Worm (Caenorhabditis elegans) whole organism, L2 larva: ENCODE data around the gene piga-1.
A peak's percentile ranks its signal among the peaks of the same experiment; 100 is the strongest.

ENCODE experiments used
- F13H6.1 ChIP-seq: sonication (generic microtip); optimal IDR thresholded peaks from 2 replicates; lab custom pipeline; 2016; ENCODE audit warnings: missing genetic modification characterization, missing compliant biosample characterization
- Y55F3AM.14 ChIP-seq: fragments of 200-800 bp; sonication (Bioruptor generic); optimal IDR thresholded peaks from 2 replicates; lab custom pipeline; 2018; ENCODE audit warnings: mild to moderate bottlenecking, missing genetic modification characterization, missing compliant biosample characterization
- ZK546.5 ChIP-seq: sonication (generic microtip); optimal IDR thresholded peaks from 2 replicates; lab custom pipeline; 2017; ENCODE audit warnings: missing biosample characterization, missing genetic modification characterization
- alr-1 ChIP-seq: fragments of 150-350 bp; optimal IDR thresholded peaks from 2 replicates; lab custom pipeline; 2014; ENCODE audit warnings: missing biosample characterization, missing genetic modification characterization
- ama-1 ChIP-seq: fragments of 150-350 bp; optimal IDR thresholded peaks from 2 replicates; lab custom pipeline; 2018; ENCODE audit warnings: inconsistent platforms
- blmp-1 ChIP-seq: sonication (generic microtip); optimal IDR thresholded peaks from 2 replicates; lab custom pipeline; 2017; ENCODE audit warnings: missing genetic modification characterization, mild to moderate bottlenecking, missing compliant biosample characterization, antibody characterized with exemption, moderate library complexity; ENCODE audit not compliant: insufficient read depth
- ceh-16 ChIP-seq: fragments of 150-350 bp; optimal IDR thresholded peaks from 2 replicates; lab custom pipeline; 2014; ENCODE audit warnings: missing biosample characterization, missing genetic modification characterization
- crh-2 ChIP-seq: sonication (generic microtip); optimal IDR thresholded peaks from 2 replicates; lab custom pipeline; 2017; ENCODE audit warnings: missing biosample characterization, missing genetic modification characterization
- elt-1 ChIP-seq: fragments of 150-350 bp; optimal IDR thresholded peaks from 2 replicates; lab custom pipeline; 2014; ENCODE audit warnings: missing biosample characterization, missing genetic modification characterization
- elt-3 ChIP-seq: sonication (generic microtip); optimal IDR thresholded peaks from 2 replicates; lab custom pipeline; 2017; ENCODE audit warnings: missing biosample characterization, missing genetic modification characterization
- fos-1 ChIP-seq: fragments of 150-350 bp; optimal IDR thresholded peaks from 2 replicates; lab custom pipeline; 2014; ENCODE audit warnings: missing biosample characterization, missing genetic modification characterization
- gmeb-1 ChIP-seq: fragments of 150-350 bp; optimal IDR thresholded peaks from 2 replicates; lab custom pipeline; 2014; ENCODE audit warnings: missing biosample characterization, missing genetic modification characterization
- lin-11 ChIP-seq: fragments of 150-350 bp; sonication (generic microtip); optimal IDR thresholded peaks from 2 replicates; lab custom pipeline; 2014; ENCODE audit warnings: missing biosample characterization, missing genetic modification characterization, inconsistent platforms, mixed read lengths
- lin-13 ChIP-seq: fragments of 150-350 bp; optimal IDR thresholded peaks from 2 replicates; lab custom pipeline; 2014; ENCODE audit warnings: missing biosample characterization, missing genetic modification reagents, missing genetic modification characterization
- lsy-2 ChIP-seq, 2 experiments: fragments of 150-350 bp in 1 of 2; sonication (generic microtip) in 1 of 2; optimal IDR thresholded peaks; 2 replicates each; lab custom pipeline; 2014 to 2017; ENCODE audit warnings: missing biosample characterization in 2 of 2, missing genetic modification characterization in 2 of 2
- mbf-1 ChIP-seq: sonication (generic microtip); optimal IDR thresholded peaks from 2 replicates; lab custom pipeline; 2017; ENCODE audit warnings: missing biosample characterization, missing genetic modification characterization
- mdl-1 ChIP-seq, 2 experiments: fragments of 150-350 bp in 1 of 2; sonication (generic microtip) in 1 of 2; optimal IDR thresholded peaks; 2 replicates each; lab custom pipeline; 2017; ENCODE audit warnings: missing biosample characterization in 2 of 2, missing genetic modification characterization in 2 of 2
- nhr-10 ChIP-seq: sonication (generic microtip); optimal IDR thresholded peaks from 2 replicates; lab custom pipeline; 2017; ENCODE audit warnings: missing biosample characterization, missing genetic modification characterization
- nhr-11 ChIP-seq: fragments of 150-350 bp; optimal IDR thresholded peaks from 2 replicates; lab custom pipeline; 2014; ENCODE audit warnings: missing biosample characterization, missing genetic modification characterization
- nhr-12 ChIP-seq: fragments of 150-350 bp; optimal IDR thresholded peaks from 2 replicates; lab custom pipeline; 2014; ENCODE audit warnings: missing biosample characterization, missing genetic modification characterization
- nhr-129 ChIP-seq: fragments of 150-350 bp; optimal IDR thresholded peaks from 2 replicates; lab custom pipeline; 2014; ENCODE audit warnings: missing biosample characterization, missing genetic modification characterization
- nhr-21 ChIP-seq: fragments of 150-350 bp; optimal IDR thresholded peaks from 2 replicates; lab custom pipeline; 2014; ENCODE audit warnings: missing biosample characterization, missing genetic modification characterization
- nhr-23 ChIP-seq: fragments of 150-350 bp; optimal IDR thresholded peaks from 2 replicates; lab custom pipeline; 2014; ENCODE audit warnings: missing biosample characterization, missing genetic modification reagents, missing genetic modification characterization
- nhr-237 ChIP-seq: fragments of 150-350 bp; optimal IDR thresholded peaks from 2 replicates; lab custom pipeline; 2014; ENCODE audit warnings: missing biosample characterization, missing genetic modification characterization
- nhr-6 ChIP-seq: fragments of 150-350 bp; optimal IDR thresholded peaks from 2 replicates; lab custom pipeline; 2014; ENCODE audit warnings: missing biosample characterization, missing genetic modification characterization
- nhr-77 ChIP-seq: fragments of 150-350 bp; optimal IDR thresholded peaks from 2 replicates; lab custom pipeline; 2014; ENCODE audit warnings: missing biosample characterization, missing genetic modification characterization
- peb-1 ChIP-seq: fragments of 150-350 bp; optimal IDR thresholded peaks from 2 replicates; lab custom pipeline; 2014; ENCODE audit warnings: missing biosample characterization, missing genetic modification characterization
- sem-4 ChIP-seq: fragments of 150-350 bp; optimal IDR thresholded peaks from 2 replicates; lab custom pipeline; 2014; ENCODE audit warnings: missing biosample characterization, missing genetic modification reagents, missing genetic modification characterization
- skn-1 ChIP-seq: sonication (generic microtip); optimal IDR thresholded peaks from 2 replicates; lab custom pipeline; 2017; ENCODE audit warnings: missing biosample characterization, missing genetic modification characterization
- sma-3 ChIP-seq: sonication (generic microtip); optimal IDR thresholded peaks from 2 replicates; lab custom pipeline; 2016; ENCODE audit warnings: missing genetic modification reagents, missing genetic modification characterization, missing compliant biosample characterization
- sma-9 ChIP-seq, 2 experiments: fragments of 150-350 bp in 1 of 2; sonication (generic microtip) in 1 of 2; optimal IDR thresholded peaks; 2 replicates each; lab custom pipeline; 2014 to 2016; ENCODE audit warnings: missing genetic modification characterization in 2 of 2, mild to moderate bottlenecking in 1 of 2, missing biosample characterization in 1 of 2, missing compliant biosample characterization in 1 of 2, missing genetic modification reagents in 1 of 2, moderate library complexity in 1 of 2
- snpc-4 ChIP-seq: fragments of 150-350 bp; optimal IDR thresholded peaks from 2 replicates; lab custom pipeline; 2014; ENCODE audit warnings: missing biosample characterization, missing genetic modification characterization
- unc-62 ChIP-seq: fragments of 150-350 bp; optimal IDR thresholded peaks from 2 replicates; lab custom pipeline; 2014; ENCODE audit warnings: missing biosample characterization, missing genetic modification reagents, missing genetic modification characterization
- zag-1 ChIP-seq: fragments of 150-350 bp; optimal IDR thresholded peaks from 2 replicates; lab custom pipeline; 2014; ENCODE audit warnings: missing biosample characterization, missing genetic modification characterization
- ztf-1 ChIP-seq: fragments of 200-800 bp; sonication (Bioruptor generic); conservative IDR thresholded peaks from 2 replicates; pipeline ENCODE4 v1.3.6; 2022; ENCODE audit warnings: missing genetic modification characterization, missing compliant biosample characterization
- ztf-11 ChIP-seq: sonication (generic microtip); optimal IDR thresholded peaks from 2 replicates; lab custom pipeline; 2017; ENCODE audit warnings: missing biosample characterization, missing genetic modification characterization

piga-1 gene

ce11 chrII:8701059-8701458 lies 39.5 kb upstream of the piga-1 start:
- TF ChIP-seq lsy-2 (tag; optimal IDR thresholded peaks at IDR 0.05; lab: Kevin White, UChicago) (peak in 1 of 2 experiments; percentile 86), ztf-11 (tag; lab: Kevin White, UChicago) (no peak)
- TF ChIP-seq, all 48 proteins: peak for 1

DNA sequence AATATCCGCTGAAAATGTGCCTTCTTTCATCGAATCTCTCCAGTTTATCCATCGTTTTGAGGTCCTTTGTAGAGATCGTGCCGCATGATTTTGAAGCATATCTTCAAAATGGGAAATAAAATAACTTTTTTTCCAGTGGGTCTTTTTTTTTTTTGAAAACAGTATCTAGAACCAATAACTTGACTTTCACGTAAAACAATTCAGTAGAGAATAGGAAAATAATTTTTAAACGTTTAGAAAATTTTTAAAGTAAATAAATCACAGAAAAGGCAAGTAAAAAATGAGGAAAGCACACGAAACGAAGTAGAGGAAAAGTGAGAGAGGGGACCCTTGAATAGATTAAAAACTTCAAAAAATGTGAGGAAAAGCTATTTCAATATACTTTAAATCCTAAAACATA lies 37.3 kb upstream of the piga-1 start, which contains the start of gene chdh-1:
Gene chdh-1, minus strand, starts transcription at position 101 of the 400 bp plus-strand sequence.
- TF ChIP-seq unc-62 (GFP tag; lab: Kevin White, UChicago): no peak
- no peak for TF ChIP-seq ztf-1
- TF ChIP-seq lin-11 (tag; lab: Kevin White, UChicago): no peak
- TF ChIP-seq sem-4 (tag; lab: Kevin White, UChicago): no peak
- no peak for TF ChIP-seq nhr-12 (tag; lab: Kevin White, UChicago)
- no peak for TF ChIP-seq elt-1 (tag; lab: Kevin White, UChicago)
- no peak for TF ChIP-seq lsy-2 (tag; optimal IDR thresholded peaks at IDR 0.05; lab: Kevin White, UChicago)
- TF ChIP-seq crh-2 (tag; lab: Kevin White, UChicago): no peak
- TF ChIP-seq fos-1 (tag; lab: Kevin White, UChicago): no peak
- no peak for TF ChIP-seq Y55F3AM.14
- no peak for TF ChIP-seq ama-1 (lab: Kevin White, UChicago)
- no peak for TF ChIP-seq ceh-16 (tag; lab: Kevin White, UChicago)
- TF ChIP-seq, all 48 proteins: peak for 0

DNA sequence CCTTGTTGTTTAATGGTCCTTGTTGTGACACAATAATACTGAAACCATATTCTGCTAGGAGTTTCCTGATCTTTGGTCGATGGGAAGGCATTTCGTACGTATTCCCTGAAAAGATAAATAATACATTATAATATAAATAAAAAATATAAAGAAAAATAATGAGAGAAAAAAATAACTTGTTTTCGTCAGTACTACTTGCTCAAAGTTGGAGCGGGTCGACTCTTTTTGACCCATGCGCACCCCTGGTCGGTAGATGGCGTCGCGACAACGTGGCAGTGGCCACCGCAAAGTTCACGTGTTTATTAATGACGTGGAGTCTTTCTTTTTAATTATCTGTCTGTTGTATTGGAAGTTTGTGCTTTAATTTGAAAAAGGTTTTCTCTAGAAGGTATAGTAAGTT lies 34.3 kb upstream of the piga-1 start, which contains the start of gene C34C6.10:
Gene C34C6.10, minus strand, starts transcription at position 101 of the 400 bp plus-strand sequence.
- TF ChIP-seq sma-9 (GFP tag; optimal IDR thresholded peaks at IDR 0.05; lab: Kevin White, UChicago): no peak
- no peak for TF ChIP-seq sma-9 (tag; optimal IDR thresholded peaks at IDR 0.05; lab: Kevin White, UChicago)
- TF ChIP-seq ZK546.5 (tag; lab: Kevin White, UChicago): no peak
- TF ChIP-seq nhr-23 (tag; lab: Kevin White, UChicago): no peak
- TF ChIP-seq lsy-2 (tag; optimal IDR thresholded peaks at IDR 0.05; lab: Kevin White, UChicago): no peak
- TF ChIP-seq ztf-1: no peak
- TF ChIP-seq crh-2 (tag; lab: Kevin White, UChicago): no peak
- no peak for TF ChIP-seq nhr-11 (tag; lab: Kevin White, UChicago)
- no peak for TF ChIP-seq zag-1 (tag; lab: Kevin White, UChicago)
- TF ChIP-seq nhr-129 (tag; lab: Kevin White, UChicago): no peak
- no peak for TF ChIP-seq F13H6.1 (tag; lab: Kevin White, UChicago)
- no peak for TF ChIP-seq skn-1 (tag; lab: Kevin White, UChicago)

- TF ChIP-seq elt-3 (tag; lab: Kevin White, UChicago) (no peak), nhr-10 (tag; lab: Kevin White, UChicago) (no peak), Y55F3AM.14 (no peak), fos-1 (tag; lab: Kevin White, UChicago) (no peak), ZK546.5 (tag; lab: Kevin White, UChicago) (no peak), gmeb-1 (no peak), sma-3 (GFP tag; lab: Kevin White, UChicago) (no peak), mbf-1 (no peak), nhr-77 (no peak), mdl-1 (tag; optimal IDR thresholded peaks at IDR 0.05; lab: Kevin White, UChicago) (no peak), nhr-21 (tag; lab: Kevin White, UChicago) (no peak), blmp-1 (tag; lab: Kevin White, UChicago) (no peak), nhr-11 (tag; lab: Kevin White, UChicago) (no peak), sma-9 (GFP tag; optimal IDR thresholded peaks at IDR 0.05; lab: Kevin White, UChicago) (no peak), sma-9 (tag; optimal IDR thresholded peaks at IDR 0.05; lab: Kevin White, UChicago) (no peak), alr-1 (tag; lab: Kevin White, UChicago) (no peak), nhr-23 (tag; lab: Kevin White, UChicago) (no peak)
Observed at ce11 chrII:8691344-8691960, 29.9 kb upstream of the piga-1 start, which contains the start of gene C34C6.3. TSS of gene C34C6.3 (plus strand) at chrII:8691910.

- TF ChIP-seq ztf-11 (tag; lab: Kevin White, UChicago) (no peak), gmeb-1 (no peak), fos-1 (tag; lab: Kevin White, UChicago) (no peak), nhr-21 (tag; lab: Kevin White, UChicago) (no peak), F13H6.1 (tag; lab: Kevin White, UChicago) (no peak), nhr-129 (tag; lab: Kevin White, UChicago) (no peak), elt-3 (tag; lab: Kevin White, UChicago) (no peak), peb-1 (tag; lab: Kevin White, UChicago) (no peak), sma-3 (GFP tag; lab: Kevin White, UChicago) (no peak), nhr-6 (tag; lab: Kevin White, UChicago) (no peak), ama-1 (lab: Kevin White, UChicago) (no peak), snpc-4 (tag; lab: Kevin White, UChicago) (no peak), lin-13 (GFP tag; lab: Kevin White, UChicago) (no peak), lin-11 (tag; lab: Kevin White, UChicago) (no peak), zag-1 (tag; lab: Kevin White, UChicago) (no peak), alr-1 (tag; lab: Kevin White, UChicago) (no peak), nhr-237 (tag; lab: Kevin White, UChicago) (no peak), skn-1 (tag; lab: Kevin White, UChicago) (no peak), nhr-10 (tag; lab: Kevin White, UChicago) (no peak)
- TF ChIP-seq, all 48 proteins: peak for 0
Observed at ce11 chrII:8685623-8686022, 24.1 kb upstream of the piga-1 start, which contains the start of gene C34C6.9. TSS of gene C34C6.9 (plus strand) at chrII:8685923.
